Fruit fly (Drosophila melanogaster) whole organism, prepupa: ENCODE results near the gene CG15571.
A peak's percentile ranks its signal among the peaks of the same experiment; 100 is the strongest.

ENCODE experiments used
- CG11294 ChIP-seq: fragments of 200-800 bp; sonication (Bioruptor generic); IDR thresholded peaks from 2 replicates; pipeline ENCODE4 v1.3.6; 2022; ENCODE audit warnings: missing biosample characterization, missing genetic modification characterization
- CG15336 ChIP-seq: fragments of 200-800 bp; sonication (Bioruptor generic); IDR thresholded peaks from 2 replicates; pipeline ENCODE4 v1.3.6; 2022; ENCODE audit warnings: missing biosample characterization, missing genetic modification characterization
- CG34406 ChIP-seq: fragments of 200-800 bp; sonication (Bioruptor generic); optimal IDR thresholded peaks from 3 replicates; lab custom pipeline; 2016; ENCODE audit warnings: missing biosample characterization, missing genetic modification characterization
- CG3919 ChIP-seq: fragments of 200-800 bp; sonication (Bioruptor generic); optimal IDR thresholded peaks from 3 replicates; lab custom pipeline; 2016; ENCODE audit warnings: missing biosample characterization, missing genetic modification characterization
- CG6808 ChIP-seq: fragments of 200-800 bp; sonication (Bioruptor generic); optimal IDR thresholded peaks from 3 replicates; lab custom pipeline; 2017; ENCODE audit warnings: missing biosample characterization, missing genetic modification characterization, mild to moderate bottlenecking, moderate library complexity, missing genetic modification reagents
- Eip93F ChIP-seq: fragments of 200-800 bp; sonication (Bioruptor generic); optimal IDR thresholded peaks from 2 replicates; lab custom pipeline; 2016; ENCODE audit warnings: missing biosample characterization, mild to moderate bottlenecking, missing genetic modification characterization
- Gug ChIP-seq: fragments of 200-800 bp; sonication (Bioruptor generic); IDR thresholded peaks from 2 replicates; pipeline ENCODE4 v1.3.6; 2022; ENCODE audit warnings: missing biosample characterization, missing genetic modification characterization
- Met ChIP-seq: fragments of 200-800 bp; sonication (Bioruptor generic); optimal IDR thresholded peaks from 3 replicates; lab custom pipeline; 2016; ENCODE audit warnings: missing biosample characterization, missing genetic modification characterization
- OdsH ChIP-seq: fragments of 200-800 bp; sonication (Bioruptor generic); optimal IDR thresholded peaks from 3 replicates; lab custom pipeline; 2016; ENCODE audit warnings: missing biosample characterization, missing genetic modification characterization
- achi ChIP-seq: fragments of 200-800 bp; sonication (Bioruptor generic); optimal IDR thresholded peaks from 3 replicates; lab custom pipeline; 2016; ENCODE audit warnings: missing biosample characterization, missing genetic modification characterization
- acj6 ChIP-seq: fragments of 200-800 bp; sonication (Bioruptor generic); optimal IDR thresholded peaks from 3 replicates; lab custom pipeline; 2016; ENCODE audit warnings: missing biosample characterization, missing genetic modification characterization
- pdm3 ChIP-seq: fragments of 200-800 bp; sonication (Bioruptor generic); optimal IDR thresholded peaks from 3 replicates; lab custom pipeline; 2016; ENCODE audit warnings: missing biosample characterization, missing genetic modification characterization

dm6 chrX:4175805-4176204 is 41.4 kb downstream of the CG15571 start:
- peak; percentile 44; the same call in 1 of the 2 replicates for TF ChIP-seq CG15336 (GFP tag; lab: Robert Waterston, UW)
- TF ChIP-seq Gug, result no peak
- TF ChIP-seq acj6, result peak; percentile 52
- TF ChIP-seq CG11294 (GFP tag; lab: Robert Waterston, UW), result no peak
- peak; percentile 53 for TF ChIP-seq OdsH (GFP tag; lab: Kevin White, UChicago)
- TF ChIP-seq pdm3 (GFP tag; lab: Kevin White, UChicago), result peak; percentile 62
- TF ChIP-seq achi, result peak; percentile 63
- peak; percentile 40 for TF ChIP-seq CG34406 (GFP tag; lab: Kevin White, UChicago)
- TF ChIP-seq Met (GFP tag; lab: Kevin White, UChicago), result peak; percentile 70
- TF ChIP-seq CG6808 (GFP tag; lab: Kevin White, UChicago), result peak; percentile 49
- TF ChIP-seq Eip93F (GFP tag; lab: Kevin White, UChicago), result no peak
- TF ChIP-seq CG3919 (GFP tag; lab: Kevin White, UChicago), result peak; percentile 70
